Fruit fly (Drosophila melanogaster) whole organism, embryonic: ENCODE measurements around the gene ArfGAP3.

Experiments used
- Aef1 ChIP-seq: fragments of 200-800 bp; sonication (Bioruptor generic); IDR thresholded peaks from 3 replicates; pipeline ENCODE4 v1.3.6; 2022; ENCODE audit warnings: missing biosample characterization, missing genetic modification characterization
- CG1024 ChIP-seq: fragments of 200-800 bp; sonication (Bioruptor generic); IDR thresholded peaks from 2 replicates; pipeline ENCODE4 v1.3.6; 2022; ENCODE audit warnings: missing biosample characterization, missing genetic modification characterization
- CG10267 ChIP-seq: fragments of 200-800 bp; sonication (Bioruptor generic); optimal IDR thresholded peaks from 2 replicates; lab custom pipeline; 2018; ENCODE audit warnings: missing biosample characterization, mild to moderate bottlenecking, missing genetic modification characterization, moderate library complexity
- CG12071 ChIP-seq: fragments of 200-800 bp; sonication (Bioruptor generic); optimal IDR thresholded peaks from 3 replicates; lab custom pipeline; 2018; ENCODE audit warnings: missing biosample characterization, mild to moderate bottlenecking, missing genetic modification characterization
- CG12236 ChIP-seq: fragments of 200-800 bp; sonication (Bioruptor generic); optimal IDR thresholded peaks from 2 replicates; lab custom pipeline; 2016; ENCODE audit warnings: missing biosample characterization, missing genetic modification characterization
- CG13775 ChIP-seq: fragments of 200-800 bp; sonication (Bioruptor generic); optimal IDR thresholded peaks from 3 replicates; lab custom pipeline; 2017; ENCODE audit warnings: missing biosample characterization, mild to moderate bottlenecking, missing genetic modification characterization
- CG17385 ChIP-seq: fragments of 200-800 bp; sonication (Bioruptor generic); optimal IDR thresholded peaks from 3 replicates; lab custom pipeline; 2018; ENCODE audit warnings: missing biosample characterization, mild to moderate bottlenecking, missing genetic modification characterization
- CG17912 ChIP-seq: fragments of 200-800 bp; sonication (Bioruptor generic); optimal IDR thresholded peaks from 2 replicates; lab custom pipeline; 2018; ENCODE audit warnings: missing biosample characterization, mild to moderate bottlenecking, missing genetic modification characterization
- CG30020 ChIP-seq: fragments of 200-800 bp; optimal IDR thresholded peaks from 2 replicates; lab custom pipeline; 2019; ENCODE audit warnings: missing biosample characterization, mild to moderate bottlenecking, missing genetic modification characterization, moderate library complexity
- CG31365 ChIP-seq: fragments of 200-800 bp; sonication (Bioruptor generic); optimal IDR thresholded peaks from 2 replicates; lab custom pipeline; 2018; ENCODE audit warnings: missing biosample characterization, mild to moderate bottlenecking, missing genetic modification characterization
- CG31441 ChIP-seq: fragments of 200-800 bp; sonication (Bioruptor generic); IDR thresholded peaks from 2 replicates; pipeline ENCODE4 v1.3.6; 2022; ENCODE audit warnings: missing biosample characterization, missing genetic modification characterization
- CG43689 ChIP-seq: fragments of 200-800 bp; sonication (Bioruptor generic); IDR thresholded peaks from 2 replicates; pipeline ENCODE4 v1.3.6; 2022; ENCODE audit warnings: missing biosample characterization, missing genetic modification characterization
- CG6683 ChIP-seq: fragments of 200-800 bp; sonication (Bioruptor generic); optimal IDR thresholded peaks from 2 replicates; lab custom pipeline; 2017; ENCODE audit warnings: missing biosample characterization, mild to moderate bottlenecking, missing genetic modification characterization, missing genetic modification reagents
- CG6689 ChIP-seq: fragments of 200-800 bp; sonication (Bioruptor generic); IDR thresholded peaks from 2 replicates; pipeline ENCODE4 v1.3.6; 2022; ENCODE audit warnings: missing biosample characterization, missing genetic modification characterization
- CG7556 ChIP-seq: fragments of 200-800 bp; sonication (Bioruptor generic); optimal IDR thresholded peaks from 2 replicates; lab custom pipeline; 2017; ENCODE audit warnings: missing biosample characterization, mild to moderate bottlenecking, missing genetic modification characterization
- CG7928 ChIP-seq: fragments of 200-800 bp; sonication (Bioruptor generic); optimal IDR thresholded peaks from 2 replicates; lab custom pipeline; 2017; ENCODE audit warnings: missing biosample characterization, mild to moderate bottlenecking, missing genetic modification characterization
- CTCF ChIP-seq: fragments of 200-800 bp; sonication (Bioruptor generic); optimal IDR thresholded peaks from 2 replicates; lab custom pipeline; 2017; ENCODE audit warnings: missing biosample characterization, mild to moderate bottlenecking, missing genetic modification characterization, moderate library complexity
- Fer2 ChIP-seq: fragments of 200-800 bp; sonication (Bioruptor generic); optimal IDR thresholded peaks from 2 replicates; lab custom pipeline; 2018; ENCODE audit warnings: missing biosample characterization, mild to moderate bottlenecking, missing genetic modification characterization, moderate library complexity
- HLHmδ ChIP-seq: fragments of 200-800 bp; sonication (Bioruptor generic); optimal IDR thresholded peaks from 2 replicates; lab custom pipeline; 2018; ENCODE audit warnings: missing biosample characterization, mild to moderate bottlenecking, missing genetic modification characterization, moderate library complexity
- HmgZ ChIP-seq: fragments of 200-800 bp; sonication (Bioruptor generic); optimal IDR thresholded peaks from 2 replicates; lab custom pipeline; 2018; ENCODE audit warnings: missing biosample characterization, mild to moderate bottlenecking, missing genetic modification characterization
- MTF-1 ChIP-seq: fragments of 200-800 bp; sonication (Bioruptor generic); optimal IDR thresholded peaks from 2 replicates; lab custom pipeline; 2018; ENCODE audit warnings: missing biosample characterization, mild to moderate bottlenecking, missing genetic modification characterization, borderline replicate concordance
- Meics ChIP-seq: fragments of 200-800 bp; sonication (Bioruptor generic); optimal IDR thresholded peaks from 2 replicates; lab custom pipeline; 2017; ENCODE audit warnings: missing biosample characterization, mild to moderate bottlenecking, missing genetic modification characterization
- NK7.1 ChIP-seq: fragments of 200-800 bp; sonication (Bioruptor generic); optimal IDR thresholded peaks from 3 replicates; lab custom pipeline; 2016; ENCODE audit warnings: missing biosample characterization, missing genetic modification characterization
- Nf-YA ChIP-seq: fragments of 200-800 bp; sonication (Bioruptor generic); IDR thresholded peaks from 2 replicates; pipeline ENCODE4 v1.3.6; 2022; ENCODE audit warnings: missing biosample characterization, missing genetic modification characterization
- Ptx1 ChIP-seq: fragments of 200-800 bp; sonication (Bioruptor generic); IDR thresholded peaks from 2 replicates; pipeline ENCODE4 v1.3.6; 2022; ENCODE audit warnings: missing biosample characterization, missing genetic modification characterization
- Ravus ChIP-seq: fragments of 200-800 bp; sonication (Bioruptor generic); IDR thresholded peaks from 2 replicates; pipeline ENCODE4 v1.3.6; 2022; ENCODE audit warnings: missing biosample characterization, missing genetic modification characterization
- Rx ChIP-seq: fragments of 200-800 bp; sonication (Bioruptor generic); IDR thresholded peaks from 2 replicates; pipeline ENCODE4 v1.3.6; 2022; ENCODE audit warnings: missing biosample characterization, missing genetic modification characterization
- Side ChIP-seq: fragments of 200-800 bp; sonication (Bioruptor generic); optimal IDR thresholded peaks from 2 replicates; lab custom pipeline; 2016; ENCODE audit warnings: missing biosample characterization, missing genetic modification characterization
- Six4 ChIP-seq: fragments of 200-800 bp; sonication (Bioruptor generic); optimal IDR thresholded peaks from 2 replicates; lab custom pipeline; 2016; ENCODE audit warnings: missing biosample characterization, missing genetic modification characterization
- Ssrp ChIP-seq: fragments of 200-800 bp; sonication (Bioruptor generic); optimal IDR thresholded peaks from 2 replicates; lab custom pipeline; 2018; ENCODE audit warnings: missing biosample characterization, mild to moderate bottlenecking, missing genetic modification characterization, moderate library complexity
- TFAM ChIP-seq: fragments of 200-800 bp; sonication (Bioruptor generic); optimal IDR thresholded peaks from 2 replicates; lab custom pipeline; 2017; ENCODE audit warnings: missing biosample characterization, missing genetic modification characterization, inconsistent platforms
- Xrp1 ChIP-seq: fragments of 200-800 bp; sonication (Bioruptor generic); IDR thresholded peaks from 2 replicates; pipeline ENCODE4 v1.3.6; 2022; ENCODE audit warnings: missing biosample characterization, missing genetic modification characterization
- aop ChIP-seq: fragments of 200-800 bp; sonication (Bioruptor generic); IDR thresholded peaks from 2 replicates; pipeline ENCODE4 v1.3.6; 2022; ENCODE audit warnings: missing biosample characterization, missing genetic modification characterization
- ase ChIP-seq: fragments of 200-800 bp; sonication (Bioruptor generic); IDR thresholded peaks from 3 replicates; pipeline ENCODE4 v1.3.6; 2022; ENCODE audit warnings: missing biosample characterization, missing genetic modification characterization
- cas ChIP-seq: fragments of 200-800 bp; sonication (Bioruptor generic); IDR thresholded peaks from 2 replicates; pipeline ENCODE4 v1.3.6; 2022; ENCODE audit warnings: missing biosample characterization, missing genetic modification characterization
- chif ChIP-seq, 2 experiments: fragments of 200-800 bp; sonication (Bioruptor generic); optimal IDR thresholded peaks; 3 replicates each; lab custom pipeline; 2016; ENCODE audit warnings: missing biosample characterization in 2 of 2, missing genetic modification characterization in 2 of 2
- dan ChIP-seq: fragments of 200-800 bp; sonication (Bioruptor generic); IDR thresholded peaks from 2 replicates; pipeline ENCODE4 v1.3.6; 2022; ENCODE audit warnings: missing biosample characterization, missing genetic modification characterization
- ems ChIP-seq: fragments of 200-800 bp; sonication (Bioruptor generic); optimal IDR thresholded peaks from 3 replicates; lab custom pipeline; 2016; ENCODE audit warnings: missing biosample characterization, missing genetic modification characterization
- esg ChIP-seq: fragments of 200-800 bp; sonication (Bioruptor generic); conservative IDR thresholded peaks from 2 replicates; pipeline ENCODE4 v1.3.6; 2022; ENCODE audit warnings: missing biosample characterization, missing genetic modification characterization
- ewg ChIP-seq: fragments of 200-800 bp; sonication (Bioruptor generic); optimal IDR thresholded peaks from 3 replicates; lab custom pipeline; 2017; ENCODE audit warnings: mild to moderate bottlenecking, missing biosample characterization, missing genetic modification reagents, missing genetic modification characterization
- gce ChIP-seq: fragments of 200-800 bp; sonication (Bioruptor generic); IDR thresholded peaks from 3 replicates; pipeline ENCODE4 v1.3.6; 2022; ENCODE audit warnings: missing biosample characterization, missing genetic modification characterization
- grn ChIP-seq: fragments of 200-800 bp; sonication (Bioruptor generic); optimal IDR thresholded peaks from 3 replicates; lab custom pipeline; 2017; ENCODE audit warnings: missing biosample characterization, missing genetic modification characterization
- gsb ChIP-seq: fragments of 200-800 bp; sonication (Bioruptor generic); IDR thresholded peaks from 2 replicates; pipeline ENCODE4 v1.3.6; 2022; ENCODE audit warnings: missing biosample characterization, missing genetic modification characterization
- gt ChIP-seq: fragments of 200-800 bp; sonication (Bioruptor generic); IDR thresholded peaks from 2 replicates; pipeline ENCODE4 v1.3.6; 2022; ENCODE audit warnings: missing biosample characterization, missing genetic modification characterization
- h ChIP-seq: fragments of >200 bp; optimal IDR thresholded peaks from 2 replicates; lab custom pipeline; 2017
- her ChIP-seq: fragments of 200-800 bp; sonication (Bioruptor generic); optimal IDR thresholded peaks from 2 replicates; lab custom pipeline; 2016; ENCODE audit warnings: missing biosample characterization, missing genetic modification characterization
- nerfin-1 ChIP-seq: fragments of 200-800 bp; sonication (Bioruptor generic); optimal IDR thresholded peaks from 3 replicates; lab custom pipeline; 2019; ENCODE audit warnings: missing biosample characterization, mild to moderate bottlenecking, missing genetic modification characterization, moderate library complexity
- run ChIP-seq: fragments of 200-800 bp; sonication (Bioruptor generic); optimal IDR thresholded peaks from 3 replicates; lab custom pipeline; 2018; ENCODE audit warnings: missing biosample characterization, mild to moderate bottlenecking, missing genetic modification characterization
- sim ChIP-seq: fragments of 200-800 bp; sonication (Bioruptor generic); IDR thresholded peaks from 2 replicates; pipeline ENCODE4 v1.3.6; 2022; ENCODE audit warnings: missing biosample characterization, missing genetic modification characterization
- tio ChIP-seq: fragments of 200-800 bp; sonication (Bioruptor generic); optimal IDR thresholded peaks from 2 replicates; lab custom pipeline; 2017; ENCODE audit warnings: missing biosample characterization, missing genetic modification characterization, inconsistent platforms
- wdn ChIP-seq: fragments of 200-800 bp; sonication (Bioruptor generic); IDR thresholded peaks from 2 replicates; pipeline ENCODE4 v1.3.6; 2022; ENCODE audit warnings: missing biosample characterization, missing genetic modification characterization
- yki ChIP-seq: fragments of >200 bp; optimal IDR thresholded peaks from 3 replicates; lab custom pipeline; 2018

ArfGAP3 gene

DNA sequence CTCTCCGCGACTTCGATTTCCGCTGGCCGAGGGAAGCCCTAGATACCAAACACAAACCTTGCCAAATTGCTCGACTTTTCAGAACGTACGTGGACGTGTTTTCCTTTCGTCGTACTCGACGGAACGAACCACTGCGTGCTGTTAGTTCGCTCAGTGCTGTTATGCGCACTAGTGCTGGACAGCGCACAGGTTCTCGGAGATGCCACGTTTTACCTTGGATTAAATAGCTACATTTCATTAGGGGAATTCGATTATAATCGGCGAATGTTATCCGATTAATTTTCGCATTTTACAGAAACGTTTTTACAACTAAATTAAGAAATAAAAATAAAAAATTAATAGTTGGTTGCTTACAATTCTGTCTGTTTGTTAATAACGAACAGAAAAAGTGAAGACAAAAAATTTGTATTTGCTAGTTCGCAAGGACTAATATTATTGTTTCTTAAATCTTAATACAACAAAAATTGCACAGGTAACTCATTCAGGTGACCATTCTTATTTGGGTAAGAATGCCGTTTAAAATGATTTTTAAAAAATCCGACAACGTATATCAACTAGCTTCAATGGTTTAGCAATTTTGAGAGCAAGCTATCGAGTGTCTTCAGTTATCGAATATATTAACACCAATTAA lies at the start of gene ArfGAP3, which contains the start of gene CG32452 (continued):
- TF ChIP-seq HLHmδ (GFP tag; lab: Kevin White, UChicago) (peak; percentile 56), CG1024 (GFP tag; lab: Robert Waterston, UW) (0 out of 2 replicates have a peak, but pooled peaks have one; percentile 28), TFAM (GFP tag; lab: Kevin White, UChicago) (no peak), CG13775 (GFP tag; lab: Kevin White, UChicago) (peak; percentile 82), CTCF (GFP tag; lab: Kevin White, UChicago) (no peak), ewg (GFP tag; lab: Kevin White, UChicago) (peak; percentile 34), CG12071 (GFP tag; lab: Kevin White, UChicago) (no peak), CG12236 (GFP tag; lab: Kevin White, UChicago) (peak; percentile 5), Side (GFP tag; lab: Kevin White, UChicago) (peak; percentile 30), CG17385 (peak; percentile 66), her (GFP tag; lab: Kevin White, UChicago) (peak; percentile 55), ase (GFP tag; lab: Robert Waterston, UW) (peak; percentile 65), tio (GFP tag; lab: Kevin White, UChicago) (no peak), dan (GFP tag; lab: Robert Waterston, UW) (no peak), wdn (GFP tag; lab: Robert Waterston, UW) (0 out of 2 replicates have a peak, but pooled peaks have one; percentile 36), CG10267 (tag; lab: Kevin White, UChicago) (peak; percentile 91), CG31441 (GFP tag; lab: Robert Waterston, UW) (peak; percentile 81), nerfin-1 (peak; percentile 75), CG43689 (0 out of 2 replicates have a peak, but pooled peaks have one; percentile 27), Fer2 (tag; lab: Kevin White, UChicago) (peak; percentile 47), grn (GFP tag; lab: Kevin White, UChicago) (no peak), CG6689 (GFP tag; lab: Robert Waterston, UW) (peak; percentile 76), CG17912 (peak; percentile 67), gce (GFP tag; lab: Robert Waterston, UW) (peak; percentile 40; the same call in 1 of the 3 replicates), gt (0 out of 2 replicates have a peak, but pooled peaks have one; percentile 37), Ptx1 (GFP tag; lab: Robert Waterston, UW) (peak; percentile 80), Rx (GFP tag; lab: Robert Waterston, UW) (peak; percentile 53; the same call in 1 of the 2 replicates), ems (peak; percentile 35), Ssrp (tag; lab: Kevin White, UChicago) (peak; percentile 63), Nf-YA (GFP tag; lab: Robert Waterston, UW) (no peak), NK7.1 (GFP tag; lab: Kevin White, UChicago) (no peak), h (lab: Kevin White, UChicago) (no peak), CG31365 (no peak), gsb (0 out of 2 replicates have a peak, but pooled peaks have one; percentile 30), Ravus (GFP tag; lab: Robert Waterston, UW) (no peak), CG7556 (GFP tag; lab: Kevin White, UChicago) (peak; percentile 76), CG6683 (peak; percentile 51), aop (GFP tag; lab: Robert Waterston, UW) (0 out of 2 replicates have a peak, but pooled peaks have one; percentile 23), run (tag; lab: Kevin White, UChicago) (peak; percentile 8), Aef1 (GFP tag; lab: Robert Waterston, UW) (peak; percentile 68), esg (GFP tag; lab: Robert Waterston, UW) (peak; percentile 51; the same call in 1 of the 2 replicates), CG7928 (no peak), Six4 (GFP tag; lab: Kevin White, UChicago) (peak; percentile 70), CG30020 (tag; lab: Kevin White, UChicago) (peak; percentile 81), HmgZ (peak; percentile 58), MTF-1 (GFP tag; lab: Kevin White, UChicago) (peak; percentile 50), sim (GFP tag; lab: Robert Waterston, UW) (no peak), Meics (GFP tag; lab: Kevin White, UChicago) (peak; percentile 73), cas (GFP tag; lab: Robert Waterston, UW) (no peak; the same call in 1 of the 2 replicates), yki (lab: Kevin White, UChicago) (no peak), chif (GFP tag; optimal IDR thresholded peaks at IDR 0.05; lab: Kevin White, UChicago) (peak; percentile 34 to 59), Xrp1 (GFP tag; lab: Robert Waterston, UW) (peak; percentile 79)
